Worm (Caenorhabditis elegans) whole organism, L2 larva: ENCODE measurements around the gene srg-27.
A peak's percentile ranks its signal among the peaks of the same experiment; 100 is the strongest.

Experiments used
- C34F6.9 ChIP-seq: fragments of 150-350 bp; optimal IDR thresholded peaks from 2 replicates; lab custom pipeline; 2014; ENCODE audit warnings: missing biosample characterization, missing genetic modification characterization
- F13H6.1 ChIP-seq: sonication (generic microtip); optimal IDR thresholded peaks from 2 replicates; lab custom pipeline; 2016; ENCODE audit warnings: missing genetic modification characterization, missing compliant biosample characterization
- ZK546.5 ChIP-seq: sonication (generic microtip); optimal IDR thresholded peaks from 2 replicates; lab custom pipeline; 2017; ENCODE audit warnings: missing biosample characterization, missing genetic modification characterization
- aly-2 ChIP-seq: fragments of 150-350 bp; optimal IDR thresholded peaks from 2 replicates; lab custom pipeline; 2014; ENCODE audit warnings: missing biosample characterization, missing genetic modification characterization
- ama-1 ChIP-seq: fragments of 150-350 bp; optimal IDR thresholded peaks from 2 replicates; lab custom pipeline; 2018; ENCODE audit warnings: inconsistent platforms
- blmp-1 ChIP-seq: sonication (generic microtip); optimal IDR thresholded peaks from 2 replicates; lab custom pipeline; 2017; ENCODE audit warnings: missing genetic modification characterization, mild to moderate bottlenecking, missing compliant biosample characterization, antibody characterized with exemption, moderate library complexity; ENCODE audit not compliant: insufficient read depth
- crh-2 ChIP-seq: sonication (generic microtip); optimal IDR thresholded peaks from 2 replicates; lab custom pipeline; 2017; ENCODE audit warnings: missing biosample characterization, missing genetic modification characterization
- dmd-4 ChIP-seq: sonication (generic microtip); optimal IDR thresholded peaks from 2 replicates; lab custom pipeline; 2017; ENCODE audit warnings: missing biosample characterization, missing genetic modification characterization
- egl-27 ChIP-seq: sonication (generic microtip); optimal IDR thresholded peaks from 3 replicates; lab custom pipeline; 2017; ENCODE audit warnings: missing biosample characterization, missing genetic modification reagents, missing genetic modification characterization
- elt-3 ChIP-seq: sonication (generic microtip); optimal IDR thresholded peaks from 2 replicates; lab custom pipeline; 2017; ENCODE audit warnings: missing biosample characterization, missing genetic modification characterization
- lin-11 ChIP-seq: fragments of 150-350 bp; sonication (generic microtip); optimal IDR thresholded peaks from 2 replicates; lab custom pipeline; 2014; ENCODE audit warnings: missing biosample characterization, missing genetic modification characterization, inconsistent platforms, mixed read lengths
- lin-39 ChIP-seq: fragments of 150-350 bp; optimal IDR thresholded peaks from 2 replicates; lab custom pipeline; 2014; ENCODE audit warnings: missing biosample characterization, missing genetic modification reagents, missing genetic modification characterization
- nhr-11 ChIP-seq: fragments of 150-350 bp; optimal IDR thresholded peaks from 2 replicates; lab custom pipeline; 2014; ENCODE audit warnings: missing biosample characterization, missing genetic modification characterization
- nhr-12 ChIP-seq: fragments of 150-350 bp; optimal IDR thresholded peaks from 2 replicates; lab custom pipeline; 2014; ENCODE audit warnings: missing biosample characterization, missing genetic modification characterization
- nhr-129 ChIP-seq: fragments of 150-350 bp; optimal IDR thresholded peaks from 2 replicates; lab custom pipeline; 2014; ENCODE audit warnings: missing biosample characterization, missing genetic modification characterization
- nhr-21 ChIP-seq: fragments of 150-350 bp; optimal IDR thresholded peaks from 2 replicates; lab custom pipeline; 2014; ENCODE audit warnings: missing biosample characterization, missing genetic modification characterization
- nhr-6 ChIP-seq: fragments of 150-350 bp; optimal IDR thresholded peaks from 2 replicates; lab custom pipeline; 2014; ENCODE audit warnings: missing biosample characterization, missing genetic modification characterization
- nhr-77 ChIP-seq: fragments of 150-350 bp; optimal IDR thresholded peaks from 2 replicates; lab custom pipeline; 2014; ENCODE audit warnings: missing biosample characterization, missing genetic modification characterization
- sem-4 ChIP-seq: fragments of 150-350 bp; optimal IDR thresholded peaks from 2 replicates; lab custom pipeline; 2014; ENCODE audit warnings: missing biosample characterization, missing genetic modification reagents, missing genetic modification characterization
- skn-1 ChIP-seq: sonication (generic microtip); optimal IDR thresholded peaks from 2 replicates; lab custom pipeline; 2017; ENCODE audit warnings: missing biosample characterization, missing genetic modification characterization
- sma-9 ChIP-seq, 2 experiments: fragments of 150-350 bp in 1 of 2; sonication (generic microtip) in 1 of 2; optimal IDR thresholded peaks; 2 replicates each; lab custom pipeline; 2014 to 2016; ENCODE audit warnings: missing genetic modification characterization in 2 of 2, mild to moderate bottlenecking in 1 of 2, missing biosample characterization in 1 of 2, missing compliant biosample characterization in 1 of 2, missing genetic modification reagents in 1 of 2, moderate library complexity in 1 of 2
- snpc-4 ChIP-seq: fragments of 150-350 bp; optimal IDR thresholded peaks from 2 replicates; lab custom pipeline; 2014; ENCODE audit warnings: missing biosample characterization, missing genetic modification characterization
- unc-55 ChIP-seq: fragments of 150-350 bp; sonication (generic microtip); optimal IDR thresholded peaks from 3 replicates; lab custom pipeline; 2014; ENCODE audit warnings: missing biosample characterization, missing genetic modification reagents, missing genetic modification characterization
- unc-62 ChIP-seq: fragments of 150-350 bp; optimal IDR thresholded peaks from 2 replicates; lab custom pipeline; 2014; ENCODE audit warnings: missing biosample characterization, missing genetic modification reagents, missing genetic modification characterization
- zag-1 ChIP-seq: fragments of 150-350 bp; optimal IDR thresholded peaks from 2 replicates; lab custom pipeline; 2014; ENCODE audit warnings: missing biosample characterization, missing genetic modification characterization
- ztf-4 ChIP-seq: fragments of 150-350 bp; optimal IDR thresholded peaks from 2 replicates; lab custom pipeline; 2014; ENCODE audit warnings: missing biosample characterization, missing genetic modification characterization

The srg-27 gene

ce11 chrV:5372118-5372517, 32.5 kb downstream of the srg-27 start, which contains the start of gene C35A11.3:
C35A11.3 (plus strand) TSS chrV:5372418.
- TF ChIP-seq nhr-12 (tag; lab: Kevin White, UChicago) (no peak), nhr-11 (tag; lab: Kevin White, UChicago) (no peak), lin-39 (tag; lab: Kevin White, UChicago) (no peak), lin-11 (tag; lab: Kevin White, UChicago) (no peak), ZK546.5 (tag; lab: Kevin White, UChicago) (no peak), ztf-4 (tag; lab: Kevin White, UChicago) (no peak), skn-1 (tag; lab: Kevin White, UChicago) (no peak), aly-2 (tag; lab: Kevin White, UChicago) (no peak), F13H6.1 (tag; lab: Kevin White, UChicago) (no peak), snpc-4 (no peak)

- TF ChIP-seq nhr-21 (tag; lab: Kevin White, UChicago), result peak; percentile 18
- TF ChIP-seq unc-62, result no peak
- TF ChIP-seq lin-11 (tag; lab: Kevin White, UChicago), result no peak
- TF ChIP-seq crh-2 (tag; lab: Kevin White, UChicago), result no peak
- TF ChIP-seq dmd-4 (tag; lab: Kevin White, UChicago), result no peak
- no peak for TF ChIP-seq sem-4
- TF ChIP-seq nhr-129 (tag; lab: Kevin White, UChicago), result no peak
- peak; percentile 80 for TF ChIP-seq blmp-1
- no peak for TF ChIP-seq ama-1 (lab: Kevin White, UChicago)
- TF ChIP-seq egl-27 (tag; lab: Kevin White, UChicago), result no peak
- TF ChIP-seq unc-55, result no peak
- TF ChIP-seq elt-3 (tag; lab: Kevin White, UChicago), result no peak
- no peak for TF ChIP-seq C34F6.9 (tag; lab: Kevin White, UChicago)
- TF ChIP-seq nhr-6 (tag; lab: Kevin White, UChicago), result no peak
- no peak for TF ChIP-seq nhr-77 (tag; lab: Kevin White, UChicago)
- TF ChIP-seq zag-1 (tag; lab: Kevin White, UChicago), result no peak
- TF ChIP-seq sma-9 (GFP tag; optimal IDR thresholded peaks at IDR 0.05; lab: Kevin White, UChicago), result no peak
- TF ChIP-seq sma-9 (tag; optimal IDR thresholded peaks at IDR 0.05; lab: Kevin White, UChicago), result no peak
These were observed 46.4 kb downstream of the srg-27 start, which contains the start of gene C35A11.2 for ce11 chrV:5385914-5386493. C35A11.2 (plus strand) TSS chrV:5386299.
